Worm (Caenorhabditis elegans): ENCODE data around the gene daf-37.

daf-37 gene

ce11 chrII:6177975-6178742 is 29.9 kb downstream of the daf-37 start:
- TF ChIP-seq hlh-1 (tag; optimal IDR thresholded peaks at IDR 0.05): no peak
- TF ChIP-seq zip-8 (tag; optimal IDR thresholded peaks at IDR 0.05): no peak
- TF ChIP-seq ceh-39 (tag; optimal IDR thresholded peaks at IDR 0.05): no peak
- TF ChIP-seq sptf-1 (tag; optimal IDR thresholded peaks at IDR 0.05): no peak
- TF ChIP-seq tbx-8 (GFP tag; optimal IDR thresholded peaks at IDR 0.05): no peak
- no peak for TF ChIP-seq blmp-1 (tag; optimal IDR thresholded peaks at IDR 0.05)
- TF ChIP-seq nhr-76 (tag; optimal IDR thresholded peaks at IDR 0.05): no peak
- TF ChIP-seq M03D4.4 (tag; optimal IDR thresholded peaks at IDR 0.05): no peak
- no peak for TF ChIP-seq unc-120 (tag; optimal IDR thresholded peaks at IDR 0.05; ENCODE audit: poor library complexity, severe bottlenecking)
- TF ChIP-seq ham-2 (GFP tag; optimal IDR thresholded peaks at IDR 0.05): no peak
- no peak for TF ChIP-seq nhr-237 (tag; optimal IDR thresholded peaks at IDR 0.05)
- TF ChIP-seq sem-2 (GFP tag; optimal IDR thresholded peaks at IDR 0.05): no peak
- TF ChIP-seq mls-2 (tag; optimal IDR thresholded peaks at IDR 0.05): no peak
- TF ChIP-seq bed-3 (GFP tag; optimal IDR thresholded peaks at IDR 0.05): no peak
- no peak for TF ChIP-seq snpc-4 (tag; optimal IDR thresholded peaks at IDR 0.05)
- no peak for TF ChIP-seq unc-62 (GFP tag; optimal IDR thresholded peaks at IDR 0.05)
- no peak for TF ChIP-seq lin-13 (tag; optimal IDR thresholded peaks at IDR 0.05)

DNA sequence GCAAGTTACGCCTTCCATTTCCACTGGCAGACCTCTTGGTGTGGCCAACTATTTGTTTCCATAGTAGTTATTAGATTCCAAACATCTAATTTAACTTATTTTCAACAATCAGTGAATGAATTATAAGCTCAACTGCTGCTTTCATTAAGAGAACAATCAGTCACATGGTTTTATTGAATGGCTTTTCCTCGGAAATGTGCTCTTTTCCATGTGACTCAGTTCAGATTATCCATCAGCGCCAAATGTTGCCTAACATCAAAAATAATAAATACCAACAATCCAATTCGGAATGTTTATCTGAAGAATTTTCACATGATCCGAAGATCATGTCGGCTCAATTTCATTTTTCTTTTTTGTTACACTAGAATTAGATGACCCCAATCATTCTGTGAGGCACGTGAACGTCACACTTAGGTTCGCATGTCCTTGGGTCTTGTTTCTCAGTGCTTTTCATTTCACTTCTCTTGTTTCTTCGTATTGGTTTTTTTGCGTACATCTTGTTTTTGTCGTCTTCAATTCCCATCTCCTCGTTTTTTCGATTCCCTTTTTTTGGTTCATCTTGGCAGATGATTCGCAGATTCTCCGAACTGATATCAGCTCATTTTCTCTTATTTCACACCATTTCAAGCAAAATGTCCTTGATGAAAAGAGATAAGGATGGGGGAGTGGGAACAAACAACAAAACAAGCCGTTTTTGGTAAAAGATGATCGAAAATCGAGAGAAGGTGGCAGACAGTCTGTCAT is 31.7 kb downstream of the daf-37 start:
- peak; percentile 59 for TF ChIP-seq elt-1 (tag; optimal IDR thresholded peaks at IDR 0.05; ENCODE audit: borderline replicate concordance, insufficient read depth)
- no peak for TF ChIP-seq ceh-83 (GFP tag; optimal IDR thresholded peaks at IDR 0.05)

ce11 chrII:6175027-6175426 is 33.0 kb downstream of the daf-37 start:
- TF ChIP-seq blmp-1 (tag; optimal IDR thresholded peaks at IDR 0.05) (no peak), mab-5 (tag; optimal IDR thresholded peaks at IDR 0.05) (no peak), nhr-2 (tag; optimal IDR thresholded peaks at IDR 0.05) (no peak), sptf-1 (tag; optimal IDR thresholded peaks at IDR 0.05) (no peak), lin-32 (GFP tag; optimal IDR thresholded peaks at IDR 0.05) (no peak), ztf-11 (tag; optimal IDR thresholded peaks at IDR 0.05) (no peak), ceh-39 (tag; optimal IDR thresholded peaks at IDR 0.05) (no peak), hlh-1 (tag; optimal IDR thresholded peaks at IDR 0.05) (no peak), elt-1 (tag; optimal IDR thresholded peaks at IDR 0.05; ENCODE audit: borderline replicate concordance, insufficient read depth) (no peak), ceh-43 (GFP tag; optimal IDR thresholded peaks at IDR 0.05) (no peak), unc-62 (GFP tag; optimal IDR thresholded peaks at IDR 0.05) (no peak), mls-2 (tag; optimal IDR thresholded peaks at IDR 0.05) (no peak), drap-1 (GFP tag; optimal IDR thresholded peaks at IDR 0.05) (no peak), tbx-8 (GFP tag; optimal IDR thresholded peaks at IDR 0.05) (no peak), flh-1 (GFP tag; optimal IDR thresholded peaks at IDR 0.05) (no peak), bed-3 (GFP tag; optimal IDR thresholded peaks at IDR 0.05) (no peak)

ce11 chrII:6173400-6173799 is 34.6 kb downstream of the daf-37 start, which contains the start of gene F40H3.2:
TSS of gene F40H3.2 (plus strand) at chrII:6173649.
- TF ChIP-seq ham-2 (GFP tag; optimal IDR thresholded peaks at IDR 0.05) (no peak), sptf-1 (tag; optimal IDR thresholded peaks at IDR 0.05) (no peak), mls-2 (tag; optimal IDR thresholded peaks at IDR 0.05) (no peak), blmp-1 (tag; optimal IDR thresholded peaks at IDR 0.05) (no peak), ces-1 (GFP tag; optimal IDR thresholded peaks at IDR 0.05) (no peak), lin-13 (tag; optimal IDR thresholded peaks at IDR 0.05) (no peak), nhr-28 (tag; optimal IDR thresholded peaks at IDR 0.05) (no peak), unc-120 (tag; optimal IDR thresholded peaks at IDR 0.05; ENCODE audit: poor library complexity, severe bottlenecking) (no peak), hlh-1 (tag; optimal IDR thresholded peaks at IDR 0.05) (no peak), cnd-1 (tag; optimal IDR thresholded peaks at IDR 0.05) (no peak), unc-39 (tag; optimal IDR thresholded peaks at IDR 0.05) (no peak), drap-1 (GFP tag; optimal IDR thresholded peaks at IDR 0.05) (no peak), ztf-11 (tag; optimal IDR thresholded peaks at IDR 0.05) (no peak), nhr-76 (tag; optimal IDR thresholded peaks at IDR 0.05) (no peak)

Data from whole organism, mixed stage, embryonic.